Worm (Caenorhabditis elegans) whole organism, L4 larva: ENCODE results near the gene C45G9.10.

ENCODE experiments used
- ctbp-1 ChIP-seq: fragments of 200-800 bp; sonication (Bioruptor generic); IDR thresholded peaks from 2 replicates; pipeline ENCODE4 v1.3.6; 2022; ENCODE audit warnings: missing genetic modification reagents, missing genetic modification characterization, missing compliant biosample characterization
- nhr-11 ChIP-seq: fragments of 150-350 bp; optimal IDR thresholded peaks from 2 replicates; lab custom pipeline; 2014; ENCODE audit warnings: missing biosample characterization, missing genetic modification characterization
- nhr-28 ChIP-seq: fragments of 150-350 bp; optimal IDR thresholded peaks from 2 replicates; lab custom pipeline; 2014; ENCODE audit warnings: missing biosample characterization, missing genetic modification characterization
- nhr-41 ChIP-seq: fragments of 200-800 bp; sonication (Bioruptor generic); IDR thresholded peaks from 2 replicates; pipeline ENCODE4 v1.3.6; 2022; ENCODE audit warnings: missing genetic modification reagents, missing genetic modification characterization, missing compliant biosample characterization
- snpc-4 ChIP-seq: fragments of 150-350 bp; optimal IDR thresholded peaks from 2 replicates; lab custom pipeline; 2014; ENCODE audit warnings: missing biosample characterization, missing genetic modification characterization
- ztf-11 ChIP-seq: fragments of 150-350 bp; optimal IDR thresholded peaks from 2 replicates; lab custom pipeline; 2014; ENCODE audit warnings: missing biosample characterization, missing genetic modification characterization

ce11 chrIII:5051949-5052348, 9.7 kb downstream of the C45G9.10 start, which contains the start of gene C45G9.15:
- TF ChIP-seq snpc-4 (no peak), nhr-11 (tag; lab: Kevin White, UChicago) (no peak), nhr-28 (tag; lab: Kevin White, UChicago) (no peak), ctbp-1 (GFP tag; lab: Robert Waterston, UW) (no peak), nhr-41 (no peak), ztf-11 (no peak)
